Worm (Caenorhabditis elegans): ENCODE results near the gene Y17G7B.22.

Gene Y17G7B.22

ce11 chrII:12062521-12062920 lies 5.3 kb upstream of the Y17G7B.22 start, which contains the start of gene arrd-7:
Gene arrd-7, minus strand, starts transcription at chrII:12062621.
- TF ChIP-seq egl-5 (tag; optimal IDR thresholded peaks at IDR 0.05) (no peak), nhr-77 (tag; optimal IDR thresholded peaks at IDR 0.05) (no peak), nhr-43 (tag; optimal IDR thresholded peaks at IDR 0.05; ENCODE audit: poor library complexity, severe bottlenecking) (no peak), ceh-82 (tag; optimal IDR thresholded peaks at IDR 0.05) (no peak), unc-62 (GFP tag; optimal IDR thresholded peaks at IDR 0.05) (no peak), ztf-11 (tag; optimal IDR thresholded peaks at IDR 0.05) (no peak), elt-3 (tag; optimal IDR thresholded peaks at IDR 0.05) (no peak), elt-1 (tag; optimal IDR thresholded peaks at IDR 0.05) (no peak), hmg-11 (tag; optimal IDR thresholded peaks at IDR 0.05) (no peak), egl-27 (tag; optimal IDR thresholded peaks at IDR 0.05) (no peak)

ce11 chrII:12063076-12063475 lies 4.8 kb upstream of the Y17G7B.22 start:
- peak; percentile 0 for TF ChIP-seq pha-4 (tag; optimal IDR thresholded peaks at IDR 0.05)
- TF ChIP-seq pqm-1 (tag; optimal IDR thresholded peaks at IDR 0.05), result peak; percentile 34
- no peak for TF ChIP-seq snpc-4 (tag; optimal IDR thresholded peaks at IDR 0.05)
- TF ChIP-seq elt-2 (tag; optimal IDR thresholded peaks at IDR 0.05), result peak; percentile 72
- TF ChIP-seq lin-39 (tag; optimal IDR thresholded peaks at IDR 0.05), result no peak

ce11 chrII:12064680-12065135 lies 3.1 kb upstream of the Y17G7B.22 start, which contains the start of gene arrd-8:
Gene arrd-8, plus strand, starts transcription at chrII:12065085.
- TF ChIP-seq elt-2 (tag; optimal IDR thresholded peaks at IDR 0.05) (peak; percentile 64), ceh-16 (tag; optimal IDR thresholded peaks at IDR 0.05) (no peak), pqm-1 (tag; optimal IDR thresholded peaks at IDR 0.05) (peak; percentile 92), pha-4 (tag; optimal IDR thresholded peaks at IDR 0.05) (peak; percentile 55)

ce11 chrII:12071243-12071642 lies 3.4 kb downstream of the Y17G7B.22 start:
- TF ChIP-seq pha-4 (tag; optimal IDR thresholded peaks at IDR 0.05) (no peak), ztf-11 (tag; optimal IDR thresholded peaks at IDR 0.05) (no peak), nhr-67 (tag; optimal IDR thresholded peaks at IDR 0.05) (no peak), nhr-25 (tag; optimal IDR thresholded peaks at IDR 0.05) (no peak), aly-2 (tag; optimal IDR thresholded peaks at IDR 0.05) (no peak), pqm-1 (tag; optimal IDR thresholded peaks at IDR 0.05) (no peak), tbx-2 (tag; optimal IDR thresholded peaks at IDR 0.05) (no peak), ceh-16 (tag; optimal IDR thresholded peaks at IDR 0.05) (no peak), daf-12 (tag; optimal IDR thresholded peaks at IDR 0.05) (no peak), R02D3.7 (tag; optimal IDR thresholded peaks at IDR 0.05) (no peak), nhr-43 (tag; optimal IDR thresholded peaks at IDR 0.05; ENCODE audit: poor library complexity, severe bottlenecking) (no peak), snpc-4 (tag; optimal IDR thresholded peaks at IDR 0.05) (no peak), ztf-4 (tag; optimal IDR thresholded peaks at IDR 0.05) (no peak), zag-1 (tag; optimal IDR thresholded peaks at IDR 0.05) (no peak), egl-27 (tag; optimal IDR thresholded peaks at IDR 0.05) (no peak), nhr-23 (tag; optimal IDR thresholded peaks at IDR 0.05) (no peak), fos-1 (tag; optimal IDR thresholded peaks at IDR 0.05) (no peak), eor-1 (tag; optimal IDR thresholded peaks at IDR 0.05) (no peak), elt-3 (tag; optimal IDR thresholded peaks at IDR 0.05) (no peak), nhr-11 (tag; optimal IDR thresholded peaks at IDR 0.05) (no peak)

ce11 chrII:12076355-12076754 lies 8.5 kb downstream of the Y17G7B.22 start:
- TF ChIP-seq nhr-11 (tag; optimal IDR thresholded peaks at IDR 0.05) (no peak), lin-15B (tag; optimal IDR thresholded peaks at IDR 0.05) (no peak), nhr-77 (tag; optimal IDR thresholded peaks at IDR 0.05) (no peak), ceh-9 (tag; optimal IDR thresholded peaks at IDR 0.05) (no peak), mdl-1 (tag; optimal IDR thresholded peaks at IDR 0.05) (no peak), R02D3.7 (tag; optimal IDR thresholded peaks at IDR 0.05) (no peak), sea-2 (GFP tag; optimal IDR thresholded peaks at IDR 0.05) (no peak), elt-3 (tag; optimal IDR thresholded peaks at IDR 0.05) (no peak), daf-12 (tag; optimal IDR thresholded peaks at IDR 0.05) (no peak), ztf-11 (tag; optimal IDR thresholded peaks at IDR 0.05) (no peak), unc-62 (GFP tag; optimal IDR thresholded peaks at IDR 0.05) (no peak), nhr-76 (tag; optimal IDR thresholded peaks at IDR 0.05) (no peak), ceh-82 (tag; optimal IDR thresholded peaks at IDR 0.05) (no peak), elt-1 (tag; optimal IDR thresholded peaks at IDR 0.05) (no peak), lin-39 (tag; optimal IDR thresholded peaks at IDR 0.05) (no peak)

Data from whole organism, L3 larva.